Fruit fly (Drosophila melanogaster) whole organism, embryonic: ENCODE measurements around the gene CG9948.
A peak's percentile ranks its signal among the peaks of the same experiment; 100 is the strongest.

Source experiments
- Aef1 ChIP-seq: fragments of 200-800 bp; sonication (Bioruptor generic); IDR thresholded peaks from 3 replicates; pipeline ENCODE4 v1.3.6; 2022; ENCODE audit warnings: missing biosample characterization, missing genetic modification characterization
- Antp ChIP-seq: fragments of 200-800 bp; sonication (Bioruptor generic); optimal IDR thresholded peaks from 3 replicates; lab custom pipeline; 2016; ENCODE audit warnings: missing biosample characterization, missing genetic modification characterization
- BEAF-32 ChIP-seq: fragments of 200-800 bp; sonication (Bioruptor generic); optimal IDR thresholded peaks from 3 replicates; lab custom pipeline; 2017; ENCODE audit warnings: missing biosample characterization, missing genetic modification characterization, mild to moderate bottlenecking, moderate library complexity, missing genetic modification reagents
- Bgb ChIP-seq: fragments of 200-800 bp; sonication (Bioruptor generic); IDR thresholded peaks from 2 replicates; pipeline ENCODE4 v1.3.6; 2022; ENCODE audit warnings: missing biosample characterization, missing genetic modification characterization; ENCODE audit not compliant: partially characterized antibody
- CG11398 ChIP-seq: fragments of 200-800 bp; sonication (Bioruptor generic); optimal IDR thresholded peaks from 2 replicates; lab custom pipeline; 2016; ENCODE audit warnings: missing biosample characterization, missing genetic modification characterization
- CG11456 ChIP-seq: fragments of 200-800 bp; sonication (Bioruptor generic); IDR thresholded peaks from 3 replicates; pipeline ENCODE4 v1.3.6; 2022; ENCODE audit warnings: missing biosample characterization, missing genetic modification characterization
- CG12155 ChIP-seq: fragments of 200-800 bp; sonication (Bioruptor generic); optimal IDR thresholded peaks from 3 replicates; lab custom pipeline; 2016; ENCODE audit warnings: missing biosample characterization, missing genetic modification characterization
- CG16813 ChIP-seq: fragments of 200-800 bp; sonication (Bioruptor generic); IDR thresholded peaks from 3 replicates; pipeline ENCODE4 v1.3.6; 2022; ENCODE audit warnings: missing biosample characterization, missing genetic modification characterization; ENCODE audit not compliant: partially characterized antibody
- CG18619 ChIP-seq: fragments of 200-800 bp; sonication (Bioruptor generic); optimal IDR thresholded peaks from 3 replicates; lab custom pipeline; 2017; ENCODE audit warnings: missing biosample characterization, mild to moderate bottlenecking, missing genetic modification characterization
- CG3847 ChIP-seq: fragments of 200-800 bp; sonication (Bioruptor generic); IDR thresholded peaks from 2 replicates; pipeline ENCODE4 v1.3.6; 2022; ENCODE audit warnings: missing biosample characterization, missing genetic modification characterization
- CG4707 ChIP-seq: fragments of 200-800 bp; sonication (Bioruptor generic); optimal IDR thresholded peaks from 2 replicates; lab custom pipeline; 2018; ENCODE audit warnings: missing biosample characterization, mild to moderate bottlenecking, missing genetic modification characterization, moderate library complexity
- CG7987 ChIP-seq: fragments of 200-800 bp; sonication (Bioruptor generic); optimal IDR thresholded peaks from 2 replicates; lab custom pipeline; 2018; ENCODE audit warnings: missing biosample characterization, mild to moderate bottlenecking, missing genetic modification characterization, moderate library complexity
- CG8478 ChIP-seq: fragments of >200 bp; optimal IDR thresholded peaks from 2 replicates; lab custom pipeline; 2018
- CG8944 ChIP-seq: fragments of 200-800 bp; sonication (Bioruptor generic); optimal IDR thresholded peaks from 3 replicates; lab custom pipeline; 2016; ENCODE audit warnings: missing biosample characterization, missing genetic modification characterization
- CTCF ChIP-seq: fragments of 200-800 bp; sonication (Bioruptor generic); optimal IDR thresholded peaks from 2 replicates; lab custom pipeline; 2017; ENCODE audit warnings: missing biosample characterization, mild to moderate bottlenecking, missing genetic modification characterization, moderate library complexity
- D19A ChIP-seq: fragments of 200-800 bp; optimal IDR thresholded peaks from 3 replicates; lab custom pipeline; 2019; ENCODE audit warnings: missing biosample characterization, mild to moderate bottlenecking, missing genetic modification characterization, moderate library complexity
- Dad ChIP-seq: fragments of 200-800 bp; sonication (Bioruptor generic); optimal IDR thresholded peaks from 3 replicates; lab custom pipeline; 2016; ENCODE audit warnings: missing biosample characterization, missing genetic modification characterization
- Dip2 ChIP-seq: fragments of 200-800 bp; sonication (Bioruptor generic); IDR thresholded peaks from 2 replicates; pipeline ENCODE4 v1.3.6; 2022; ENCODE audit warnings: missing biosample characterization, missing genetic modification characterization
- Dll ChIP-seq: fragments of 200-800 bp; sonication (Bioruptor generic); IDR thresholded peaks from 4 replicates; pipeline ENCODE4 v1.3.6; 2022; ENCODE audit warnings: missing biosample characterization, missing genetic modification characterization; ENCODE audit not compliant: partially characterized antibody
- Doc3 ChIP-seq: fragments of 200-800 bp; sonication (Bioruptor generic); IDR thresholded peaks from 3 replicates; pipeline ENCODE4 v1.3.6; 2022; ENCODE audit warnings: missing biosample characterization, missing genetic modification characterization; ENCODE audit not compliant: partially characterized antibody
- Dref ChIP-seq: fragments of 200-800 bp; sonication (Bioruptor generic); IDR thresholded peaks from 2 replicates; pipeline ENCODE4 v1.3.6; 2022; ENCODE audit warnings: missing biosample characterization, missing genetic modification characterization
- Fer3 ChIP-seq: fragments of 200-800 bp; sonication (Bioruptor generic); optimal IDR thresholded peaks from 2 replicates; lab custom pipeline; 2018; ENCODE audit warnings: missing biosample characterization, mild to moderate bottlenecking, missing genetic modification characterization, moderate library complexity
- Hr39 ChIP-seq: fragments of >200 bp; optimal IDR thresholded peaks from 2 replicates; lab custom pipeline; 2017
- Lhr ChIP-seq: fragments of 200-800 bp; sonication (Bioruptor generic); optimal IDR thresholded peaks from 3 replicates; lab custom pipeline; 2017; ENCODE audit warnings: mild to moderate bottlenecking, missing biosample characterization, missing genetic modification reagents, missing genetic modification characterization
- Nf-YC ChIP-seq: fragments of 200-800 bp; optimal IDR thresholded peaks from 3 replicates; lab custom pipeline; 2019; ENCODE audit warnings: missing biosample characterization, mild to moderate bottlenecking, missing genetic modification characterization, moderate library complexity
- Oaz ChIP-seq: fragments of 200-800 bp; sonication (Bioruptor generic); IDR thresholded peaks from 2 replicates; pipeline ENCODE4 v1.3.6; 2022; ENCODE audit warnings: missing biosample characterization, missing genetic modification characterization
- Opbp ChIP-seq: fragments of 200-800 bp; sonication (Bioruptor generic); IDR thresholded peaks from 3 replicates; pipeline ENCODE4 v1.3.6; 2022; ENCODE audit warnings: missing biosample characterization, missing genetic modification characterization; ENCODE audit not compliant: partially characterized antibody
- Sry-δ ChIP-seq: fragments of 200-800 bp; sonication (Bioruptor generic); optimal IDR thresholded peaks from 2 replicates; lab custom pipeline; 2016; ENCODE audit warnings: missing biosample characterization, missing genetic modification characterization
- ac ChIP-seq: fragments of 200-800 bp; sonication (Bioruptor generic); optimal IDR thresholded peaks from 3 replicates; lab custom pipeline; 2017; ENCODE audit warnings: missing biosample characterization, mild to moderate bottlenecking, missing genetic modification characterization
- amos ChIP-seq: fragments of 200-800 bp; sonication (Bioruptor generic); IDR thresholded peaks from 2 replicates; pipeline ENCODE4 v1.3.6; 2022; ENCODE audit warnings: missing biosample characterization, missing genetic modification characterization; ENCODE audit not compliant: partially characterized antibody
- ato ChIP-seq: fragments of 200-800 bp; sonication (Bioruptor generic); IDR thresholded peaks from 2 replicates; pipeline ENCODE4 v1.3.6; 2022; ENCODE audit warnings: missing biosample characterization, missing genetic modification characterization; ENCODE audit not compliant: partially characterized antibody
- bsh ChIP-seq, 2 experiments: fragments of 200-800 bp; sonication (Bioruptor generic); optimal IDR thresholded peaks; 2 replicates each; lab custom pipeline; 2017 to 2018; ENCODE audit warnings: mild to moderate bottlenecking in 2 of 2, missing biosample characterization in 2 of 2, missing genetic modification characterization in 2 of 2, moderate library complexity in 1 of 2
- cg ChIP-seq: fragments of 200-800 bp; sonication (Bioruptor generic); optimal IDR thresholded peaks from 3 replicates; lab custom pipeline; 2019; ENCODE audit warnings: missing biosample characterization, mild to moderate bottlenecking, missing genetic modification characterization, moderate library complexity
- chif ChIP-seq, 2 experiments: fragments of 200-800 bp; sonication (Bioruptor generic); optimal IDR thresholded peaks; 3 replicates each; lab custom pipeline; 2016; ENCODE audit warnings: missing biosample characterization in 2 of 2, missing genetic modification characterization in 2 of 2
- danr ChIP-seq: fragments of 200-800 bp; sonication (Bioruptor generic); IDR thresholded peaks from 2 replicates; pipeline ENCODE4 v1.3.6; 2022; ENCODE audit warnings: missing biosample characterization, missing genetic modification characterization
- ftz-f1 ChIP-seq: fragments of 200-800 bp; sonication (Bioruptor generic); optimal IDR thresholded peaks from 2 replicates; lab custom pipeline; 2016; ENCODE audit warnings: missing biosample characterization, missing genetic modification characterization
- gcm ChIP-seq: fragments of 200-800 bp; sonication (Bioruptor generic); optimal IDR thresholded peaks from 2 replicates; lab custom pipeline; 2019; ENCODE audit warnings: missing biosample characterization, mild to moderate bottlenecking, missing genetic modification characterization, moderate library complexity
- hbn ChIP-seq: fragments of 200-800 bp; sonication (Bioruptor generic); IDR thresholded peaks from 2 replicates; pipeline ENCODE4 v1.3.6; 2022; ENCODE audit warnings: missing biosample characterization, missing genetic modification characterization; ENCODE audit not compliant: partially characterized antibody
- hkb ChIP-seq, 2 experiments: fragments of 200-800 bp in 1 of 2; fragments of >200 bp in 1 of 2; sonication (Bioruptor generic) in 1 of 2; IDR thresholded peaks in 1 of 2; optimal IDR thresholded peaks in 1 of 2; 2 replicates each; pipeline versions ENCODE4 v1.3.6 to Lab custom; 2017 to 2022; ENCODE audit warnings: missing biosample characterization in 1 of 2, missing genetic modification characterization in 1 of 2
- otp ChIP-seq: fragments of 200-800 bp; sonication (Bioruptor generic); IDR thresholded peaks from 3 replicates; pipeline ENCODE4, ENCODE4 v1.3.6; 2022; ENCODE audit warnings: missing biosample characterization, missing genetic modification characterization
- pita ChIP-seq: fragments of 200-800 bp; sonication (Bioruptor generic); optimal IDR thresholded peaks from 2 replicates; lab custom pipeline; 2017; ENCODE audit warnings: missing biosample characterization, mild to moderate bottlenecking, missing genetic modification characterization
- run ChIP-seq: fragments of 200-800 bp; sonication (Bioruptor generic); optimal IDR thresholded peaks from 3 replicates; lab custom pipeline; 2018; ENCODE audit warnings: missing biosample characterization, mild to moderate bottlenecking, missing genetic modification characterization
- sd ChIP-seq: fragments of 200-800 bp; sonication (Bioruptor generic); optimal IDR thresholded peaks from 3 replicates; lab custom pipeline; 2018; ENCODE audit warnings: missing biosample characterization, mild to moderate bottlenecking, missing genetic modification characterization, moderate library complexity
- seq ChIP-seq: fragments of 200-800 bp; sonication (Bioruptor generic); IDR thresholded peaks from 2 replicates; pipeline ENCODE4 v1.3.6; 2022; ENCODE audit warnings: missing biosample characterization, missing genetic modification characterization
- stwl ChIP-seq: fragments of 200-800 bp; sonication (Bioruptor generic); optimal IDR thresholded peaks from 3 replicates; lab custom pipeline; 2018; ENCODE audit warnings: missing biosample characterization, mild to moderate bottlenecking, missing genetic modification characterization, moderate library complexity
- tio ChIP-seq: fragments of 200-800 bp; sonication (Bioruptor generic); optimal IDR thresholded peaks from 2 replicates; lab custom pipeline; 2017; ENCODE audit warnings: missing biosample characterization, missing genetic modification characterization, inconsistent platforms
- tna ChIP-seq: fragments of 200-800 bp; sonication (Bioruptor generic); IDR thresholded peaks from 2 replicates; pipeline ENCODE4 v1.3.6; 2022; ENCODE audit warnings: missing biosample characterization, missing genetic modification characterization; ENCODE audit not compliant: partially characterized antibody
- vnd ChIP-seq: fragments of 200-800 bp; sonication (Bioruptor generic); IDR thresholded peaks from 3 replicates; pipeline ENCODE4 v1.3.6; 2022; ENCODE audit warnings: missing biosample characterization, missing genetic modification characterization; ENCODE audit not compliant: partially characterized antibody

Gene CG9948

DNA sequence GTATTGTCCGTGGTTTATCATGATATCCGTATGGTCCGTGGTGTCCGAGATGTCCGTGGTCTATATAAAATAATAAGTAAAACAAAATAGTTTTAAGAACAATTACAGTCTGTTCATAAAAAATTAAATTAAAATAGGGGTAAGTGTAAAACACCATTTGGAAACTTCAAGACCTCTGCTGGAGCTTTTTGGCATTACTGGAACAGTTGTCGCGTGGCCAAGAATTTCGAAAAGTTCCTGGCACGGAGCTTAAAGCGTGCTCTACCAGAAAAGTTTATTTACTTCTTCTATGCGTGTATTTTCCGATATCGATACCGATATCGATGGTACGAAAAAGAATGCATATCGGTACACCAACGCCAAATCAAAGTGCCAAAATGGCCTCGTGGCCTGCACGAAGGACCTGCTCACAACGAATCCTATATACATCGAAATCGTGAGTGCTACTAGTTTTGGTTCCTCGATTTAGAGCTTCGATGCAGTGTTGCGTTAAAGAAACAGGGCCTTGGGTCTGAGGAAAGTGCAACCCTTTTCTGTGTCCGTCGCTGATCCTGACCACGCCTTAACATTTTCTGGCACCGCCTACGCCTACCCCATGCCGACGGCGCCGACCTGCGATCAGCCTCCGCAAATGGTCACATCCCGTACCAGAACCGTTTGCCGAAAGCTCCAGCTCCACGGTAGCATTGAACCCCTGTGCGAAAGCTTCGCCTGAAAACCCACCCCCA is 13.5 kb upstream of the CG9948 start (continued):
- TF ChIP-seq ato (GFP tag; lab: Robert Waterston, UW) (peak; percentile 26; the same call in 1 of the 2 replicates), Hr39 (no peak), Antp (no peak), Lhr (GFP tag; lab: Kevin White, UChicago) (peak; percentile 6), Bgb (GFP tag; lab: Robert Waterston, UW) (peak; percentile 44; the same call in 1 of the 2 replicates), Aef1 (GFP tag; lab: Robert Waterston, UW) (no peak), Dad (GFP tag; lab: Kevin White, UChicago) (no peak), Nf-YC (tag; lab: Kevin White, UChicago) (no peak), sd (tag; lab: Kevin White, UChicago) (peak; percentile 75), CG11398 (peak; percentile 5), CG4707 (GFP tag; lab: Kevin White, UChicago) (no peak), amos (GFP tag; lab: Robert Waterston, UW) (peak; percentile 47; the same call in 1 of the 2 replicates), CG8478 (lab: Kevin White, UChicago) (peak; percentile 1), cg (GFP tag; lab: Kevin White, UChicago) (peak; percentile 13), seq (GFP tag; lab: Robert Waterston, UW) (peak; percentile 68; the same call in 1 of the 2 replicates), chif (GFP tag; optimal IDR thresholded peaks at IDR 0.05; lab: Kevin White, UChicago) (no peak), D19A (tag; lab: Kevin White, UChicago) (no peak), Opbp (GFP tag; lab: Robert Waterston, UW) (peak; percentile 43; the same call in 2 of the 3 replicates), pita (GFP tag; lab: Kevin White, UChicago) (no peak), CG8944 (GFP tag; lab: Kevin White, UChicago) (no peak), CTCF (GFP tag; lab: Kevin White, UChicago) (peak; percentile 92), Dip2 (GFP tag; lab: Robert Waterston, UW) (no peak), CG7987 (GFP tag; lab: Kevin White, UChicago) (no peak), tna (GFP tag; lab: Robert Waterston, UW) (0 out of 2 replicates have a peak, but pooled peaks have one; percentile 43), Dref (GFP tag; lab: Robert Waterston, UW) (peak; percentile 63), CG16813 (GFP tag; lab: Robert Waterston, UW) (peak; percentile 27; the same call in 1 of the 3 replicates), CG12155 (GFP tag; lab: Kevin White, UChicago) (no peak), vnd (GFP tag; lab: Robert Waterston, UW) (peak; percentile 46; the same call in 1 of the 3 replicates), Oaz (no peak), danr (GFP tag; lab: Robert Waterston, UW) (no peak), Fer3 (tag; lab: Kevin White, UChicago) (no peak), Sry-δ (GFP tag; lab: Kevin White, UChicago) (peak; percentile 7), CG3847 (GFP tag; lab: Robert Waterston, UW) (no peak), gcm (GFP tag; lab: Kevin White, UChicago) (no peak), BEAF-32 (peak; percentile 41), CG18619 (no peak), bsh (GFP tag; optimal IDR thresholded peaks at IDR 0.05; lab: Kevin White, UChicago) (no peak), ftz-f1 (GFP tag; lab: Kevin White, UChicago) (peak; percentile 21), run (tag; lab: Kevin White, UChicago) (no peak), tio (no peak), Dll (GFP tag; lab: Robert Waterston, UW) (peak; percentile 68; the same call in 3 of the 4 replicates), hkb (optimal IDR thresholded peaks at IDR 0.05; lab: Kevin White, UChicago) (no peak), hkb (GFP tag; IDR thresholded peaks at IDR 0.05; lab: Robert Waterston, UW) (0 out of 2 replicates have a peak, but pooled peaks have one; percentile 14), Doc3 (GFP tag; lab: Robert Waterston, UW) (peak; percentile 34; the same call in 2 of the 3 replicates), CG11456 (GFP tag; lab: Robert Waterston, UW) (0 out of 3 replicates have a peak, but pooled peaks have one; percentile 26), ac (no peak), otp (GFP tag; lab: Robert Waterston, UW) (no peak), hbn (GFP tag; lab: Robert Waterston, UW) (peak; percentile 37; the same call in 1 of the 2 replicates), stwl (tag; lab: Kevin White, UChicago) (peak; percentile 33)
